Worm (Caenorhabditis elegans) whole organism, L4/young adult: ENCODE results near the gene fbxb-14.
"Not testable (repeated sequence)": the region's sequence is repeated elsewhere in the genome, so short reads cannot be mapped to it uniquely, and the experiment has no call there.

ENCODE experiments used
- W03F9.2 ChIP-seq: fragments of 150-350 bp; optimal IDR thresholded peaks from 2 replicates; lab custom pipeline; 2014; ENCODE audit warnings: missing biosample characterization, missing genetic modification characterization
- dao-5 ChIP-seq: sonication (generic microtip); optimal IDR thresholded peaks from 2 replicates; lab custom pipeline; 2016; ENCODE audit warnings: missing genotype, missing genetic modification characterization, moderate library complexity, missing compliant biosample characterization
- him-1 ChIP-seq: sonication (generic microtip); optimal IDR thresholded peaks from 2 replicates; lab custom pipeline; 2016; ENCODE audit warnings: missing genotype, missing genetic modification reagents, missing genetic modification characterization, missing compliant biosample characterization

Gene fbxb-14

ce11 chrII:582649-583048 lies at the start of gene fbxb-14:
Gene fbxb-14, minus strand, starts transcription at chrII:582749.
- no peak for TF ChIP-seq him-1 (tag; lab: Kevin White, UChicago)
- no peak for TF ChIP-seq dao-5 (tag; lab: Kevin White, UChicago)
- no peak for TF ChIP-seq W03F9.2

ce11 chrII:627913-628312 lies 45.4 kb upstream of the fbxb-14 start:
- TF ChIP-seq W03F9.2 (no peak), dao-5 (tag; lab: Kevin White, UChicago) (no peak), him-1 (tag; lab: Kevin White, UChicago) (no peak)

ce11 chrII:627205-627604 lies 44.7 kb upstream of the fbxb-14 start, which contains the start of gene arrd-1:
Gene arrd-1, plus strand, starts transcription at chrII:627505.
- no peak for TF ChIP-seq W03F9.2

- TF ChIP-seq W03F9.2 = no peak
- TF ChIP-seq him-1 (tag; lab: Kevin White, UChicago) = no peak
- TF ChIP-seq dao-5 (tag; lab: Kevin White, UChicago) = no peak
Measured at ce11 chrII:625926-626325, 43.4 kb upstream of the fbxb-14 start.

- TF ChIP-seq dao-5 (tag; lab: Kevin White, UChicago) = no peak
- TF ChIP-seq W03F9.2 = no peak
- TF ChIP-seq him-1 (tag; lab: Kevin White, UChicago) = no peak
Measured at ce11 chrII:624443-624842, 41.9 kb upstream of the fbxb-14 start, which contains the start of gene T04B8.5. Gene T04B8.5, minus strand, starts transcription at chrII:624543.

- TF ChIP-seq W03F9.2 (no peak), him-1 (tag; lab: Kevin White, UChicago) (no peak), dao-5 (tag; lab: Kevin White, UChicago) (no peak)
Measured at ce11 chrII:622478-622877, 39.9 kb upstream of the fbxb-14 start.

ce11 chrII:621141-621540 lies 38.6 kb upstream of the fbxb-14 start:
- no peak for TF ChIP-seq him-1 (tag; lab: Kevin White, UChicago)
- TF ChIP-seq dao-5 (tag; lab: Kevin White, UChicago) = no peak
- TF ChIP-seq W03F9.2 = no peak

- TF ChIP-seq dao-5 (tag; lab: Kevin White, UChicago) (no peak), him-1 (tag; lab: Kevin White, UChicago) (no peak), W03F9.2 (no peak)
Measured at ce11 chrII:614701-615100, 32.2 kb upstream of the fbxb-14 start.

- not testable (repeated sequence) for TF ChIP-seq him-1 (tag; lab: Kevin White, UChicago); W03F9.2; dao-5 (tag; lab: Kevin White, UChicago)
Measured at ce11 chrII:612361-612760, 29.8 kb upstream of the fbxb-14 start, which contains the start of gene clec-118. Gene clec-118, minus strand, starts transcription at chrII:612461.

ce11 chrII:608757-609156 lies 26.2 kb upstream of the fbxb-14 start, which contains the start of gene W04H10.1:
Gene W04H10.1, plus strand, starts transcription at chrII:609057.
- no peak for TF ChIP-seq him-1 (tag; lab: Kevin White, UChicago)

ce11 chrII:608341-608740 lies 25.8 kb upstream of the fbxb-14 start, which contains the start of gene W04H10.6:
Gene W04H10.6, minus strand, starts transcription at chrII:608441.
- TF ChIP-seq him-1 (tag; lab: Kevin White, UChicago) = no peak
- TF ChIP-seq dao-5 (tag; lab: Kevin White, UChicago) = no peak
- TF ChIP-seq W03F9.2 = no peak

ce11 chrII:606033-606432 lies 23.5 kb upstream of the fbxb-14 start, which contains the start of gene W04H10.5:
Gene W04H10.5, plus strand, starts transcription at chrII:606333.
- TF ChIP-seq W03F9.2 (no peak), dao-5 (tag; lab: Kevin White, UChicago) (no peak), him-1 (tag; lab: Kevin White, UChicago) (no peak)

- TF ChIP-seq him-1 (tag; lab: Kevin White, UChicago) (no peak), dao-5 (tag; lab: Kevin White, UChicago) (no peak), W03F9.2 (no peak)
Measured at ce11 chrII:605267-605666, 22.7 kb upstream of the fbxb-14 start, which contains the start of gene W04H10.2. Gene W04H10.2, plus strand, starts transcription at chrII:605567.

ce11 chrII:602969-603368 lies 20.4 kb upstream of the fbxb-14 start:
- TF ChIP-seq W03F9.2 = no peak
- TF ChIP-seq dao-5 (tag; lab: Kevin White, UChicago) = no peak
- no peak for TF ChIP-seq him-1 (tag; lab: Kevin White, UChicago)

- TF ChIP-seq him-1 (tag; lab: Kevin White, UChicago) = no peak
Measured at ce11 chrII:602020-602419, 19.5 kb upstream of the fbxb-14 start, which contains the start of gene nhl-3. Gene nhl-3, minus strand, starts transcription at chrII:602120.
